Fruit fly (Drosophila melanogaster): Measurements from ENCODE around the gene Srp72.

dm6 chr3R:20605078-20605477, 16.6 kb downstream of the Srp72 start:
- TF ChIP-seq CG4496 (GFP tag; IDR thresholded peaks at IDR 0.05) (no peak), CG34367 (tag; optimal IDR thresholded peaks at IDR 0.05) (no peak), CG9948 (tag; optimal IDR thresholded peaks at IDR 0.05) (no peak), CG8159 (tag; optimal IDR thresholded peaks at IDR 0.05) (no peak), EcR (GFP tag; optimal IDR thresholded peaks at IDR 0.05) (no peak), D1 (tag; optimal IDR thresholded peaks at IDR 0.05) (no peak), CG8301 (tag; optimal IDR thresholded peaks at IDR 0.05) (no peak), fd96Ca (GFP tag; IDR thresholded peaks at IDR 0.05) (no peak), Pif1A (GFP tag; optimal IDR thresholded peaks at IDR 0.05) (no peak)

All from whole organism, pupa.